Worm (Caenorhabditis elegans): Measurements from ENCODE around the gene C10A4.6.

- TF ChIP-seq him-1 (tag; optimal IDR thresholded peaks at IDR 0.05): no peak
- no peak for TF ChIP-seq W03F9.2 (tag; optimal IDR thresholded peaks at IDR 0.05)
Measured at ce11 chrX:7390270-7390669, at the start of gene C10A4.6.
